Worm (Caenorhabditis elegans) whole organism, midembryonic: ENCODE measurements around the gene hpl-2.
A peak's percentile ranks its signal among the peaks of the same experiment; 100 is the strongest.

Experiments
- T22C8.4 ChIP-seq: fragments of 200-800 bp; sonication (Bioruptor generic); IDR thresholded peaks from 2 replicates; pipeline ENCODE4 v1.3.6; 2022; ENCODE audit warnings: missing genetic modification characterization, missing compliant biosample characterization
- cog-1 ChIP-seq: sonication (generic microtip); optimal IDR thresholded peaks from 2 replicates; lab custom pipeline; 2016; ENCODE audit warnings: missing genetic modification characterization, missing compliant biosample characterization
- flt-1 ChIP-seq: fragments of 200-800 bp; sonication (Bioruptor generic); IDR thresholded peaks from 2 replicates; pipeline ENCODE4 v1.3.6; 2022; ENCODE audit warnings: missing genetic modification characterization, missing compliant biosample characterization
- klf-2 ChIP-seq: fragments of 200-800 bp; sonication (Bioruptor generic); conservative IDR thresholded peaks from 2 replicates; pipeline ENCODE4 v1.3.6; 2022; ENCODE audit warnings: missing genetic modification reagents, missing genetic modification characterization, missing compliant biosample characterization
- med-1 ChIP-seq: sonication (generic microtip); optimal IDR thresholded peaks from 2 replicates; lab custom pipeline; 2017; ENCODE audit warnings: missing genetic modification characterization, mild to moderate bottlenecking, missing compliant biosample characterization, antibody characterized with exemption, missing genetic modification reagents; ENCODE audit not compliant: insufficient read depth
- ref-1 ChIP-seq: fragments of 200-800 bp; sonication (Bioruptor generic); conservative IDR thresholded peaks from 2 replicates; pipeline ENCODE4 v1.3.6; 2022; ENCODE audit warnings: missing genetic modification reagents, missing genetic modification characterization, missing compliant biosample characterization
- tab-1 ChIP-seq: fragments of 200-800 bp; sonication (Bioruptor generic); IDR thresholded peaks from 2 replicates; pipeline ENCODE4 v1.3.6; 2022; ENCODE audit warnings: missing genetic modification characterization, missing compliant biosample characterization
- ztf-23 ChIP-seq: fragments of 200-800 bp; sonication (Bioruptor generic); IDR thresholded peaks from 2 replicates; pipeline ENCODE4 v1.3.6; 2022; ENCODE audit warnings: missing genetic modification reagents, missing genetic modification characterization, missing compliant biosample characterization
- ztf-29 ChIP-seq: fragments of 200-800 bp; sonication (Bioruptor generic); IDR thresholded peaks from 2 replicates; pipeline ENCODE4 v1.3.6; 2022; ENCODE audit warnings: missing genetic modification reagents, missing genetic modification characterization, missing compliant biosample characterization

hpl-2 gene

ce11 chrIII:10707461-10707860 lies 47.9 kb downstream of the hpl-2 start, which contains the start of gene mrpl-12:
mrpl-12 (plus strand) TSS chrIII:10707761.
- no peak for TF ChIP-seq ref-1 (GFP tag; lab: Robert Waterston, UW)
- no peak for TF ChIP-seq T22C8.4 (GFP tag; lab: Robert Waterston, UW)
- no peak for TF ChIP-seq cog-1
- TF ChIP-seq ztf-23 (GFP tag; lab: Robert Waterston, UW), result no peak
- no peak for TF ChIP-seq flt-1 (GFP tag; lab: Robert Waterston, UW)
- TF ChIP-seq klf-2, result no peak
- TF ChIP-seq med-1 (GFP tag; lab: Kevin White, UChicago), result no peak
- TF ChIP-seq ztf-29, result no peak
- TF ChIP-seq tab-1 (GFP tag; lab: Robert Waterston, UW), result no peak

- peak; percentile 55 for TF ChIP-seq med-1 (GFP tag; lab: Kevin White, UChicago)
- no peak for TF ChIP-seq ref-1 (GFP tag; lab: Robert Waterston, UW)
- TF ChIP-seq cog-1, result no peak
- 0 out of 2 replicates have a peak, but pooled peaks have one; percentile 15 for TF ChIP-seq ztf-29
- TF ChIP-seq klf-2, result no peak
- TF ChIP-seq ztf-23 (GFP tag; lab: Robert Waterston, UW), result peak; percentile 91
- peak; percentile 79; the same call in 1 of the 2 replicates for TF ChIP-seq flt-1 (GFP tag; lab: Robert Waterston, UW)
- TF ChIP-seq T22C8.4 (GFP tag; lab: Robert Waterston, UW), result peak; percentile 47; the same call in 1 of the 2 replicates
- TF ChIP-seq tab-1 (GFP tag; lab: Robert Waterston, UW), result 0 out of 2 replicates have a peak, but pooled peaks have one; percentile 21
Observed at ce11 chrIII:10706972-10707438, 48.3 kb downstream of the hpl-2 start, which contains the start of the genes Y39A1A.21 and Y39A1A.22. Y39A1A.21 (minus strand) TSS chrIII:10707022. Y39A1A.22 (minus strand) TSS chrIII:10707028.

- TF ChIP-seq ztf-29 (no peak), tab-1 (GFP tag; lab: Robert Waterston, UW) (0 out of 2 replicates have a peak, but pooled peaks have one; percentile 43)
Observed at ce11 chrIII:10706481-10706880, 48.8 kb downstream of the hpl-2 start.

- TF ChIP-seq cog-1, result no peak
- no peak for TF ChIP-seq T22C8.4 (GFP tag; lab: Robert Waterston, UW)
- TF ChIP-seq flt-1 (GFP tag; lab: Robert Waterston, UW), result no peak
- TF ChIP-seq ztf-29, result no peak
- TF ChIP-seq ztf-23 (GFP tag; lab: Robert Waterston, UW), result no peak
- no peak for TF ChIP-seq ref-1 (GFP tag; lab: Robert Waterston, UW)
- no peak for TF ChIP-seq med-1 (GFP tag; lab: Kevin White, UChicago)
- no peak for TF ChIP-seq tab-1 (GFP tag; lab: Robert Waterston, UW)
- no peak for TF ChIP-seq klf-2
Observed at ce11 chrIII:10704499-10704898, 50.8 kb downstream of the hpl-2 start.

- TF ChIP-seq flt-1 (GFP tag; lab: Robert Waterston, UW), result no peak
- TF ChIP-seq tab-1 (GFP tag; lab: Robert Waterston, UW), result no peak
- TF ChIP-seq T22C8.4 (GFP tag; lab: Robert Waterston, UW), result no peak
- no peak for TF ChIP-seq klf-2
- TF ChIP-seq ref-1 (GFP tag; lab: Robert Waterston, UW), result no peak
- TF ChIP-seq cog-1, result no peak
Observed at ce11 chrIII:10703833-10704232, 51.5 kb downstream of the hpl-2 start.

ce11 chrIII:10702805-10703204 lies 52.5 kb downstream of the hpl-2 start:
- no peak for TF ChIP-seq med-1 (GFP tag; lab: Kevin White, UChicago)
- no peak for TF ChIP-seq ref-1 (GFP tag; lab: Robert Waterston, UW)
- TF ChIP-seq klf-2, result no peak
